Worm (Caenorhabditis elegans) whole organism, L4 larva: Measurements from ENCODE around the gene grl-13.
A peak's percentile ranks its signal among the peaks of the same experiment; 100 is the strongest.

Source experiments
- daf-12 ChIP-seq: fragments of 150-350 bp; optimal IDR thresholded peaks from 2 replicates; lab custom pipeline; 2014; ENCODE audit warnings: missing biosample characterization, missing genetic modification reagents, missing genetic modification characterization
- fkh-10 ChIP-seq: fragments of 150-350 bp; optimal IDR thresholded peaks from 2 replicates; lab custom pipeline; 2014; ENCODE audit warnings: missing biosample characterization, missing genetic modification reagents, missing genetic modification characterization
- hmg-1.1 ChIP-seq: fragments of 200-800 bp; sonication (Bioruptor generic); IDR thresholded peaks from 2 replicates; pipeline ENCODE4 v1.3.6; 2022; ENCODE audit warnings: missing genetic modification reagents, missing genetic modification characterization, missing compliant biosample characterization
- jun-1 ChIP-seq: fragments of 150-350 bp; optimal IDR thresholded peaks from 2 replicates; lab custom pipeline; 2014; ENCODE audit warnings: missing biosample characterization, missing genetic modification reagents, missing genetic modification characterization
- mxl-3 ChIP-seq: fragments of 200-800 bp; sonication (Bioruptor generic); optimal IDR thresholded peaks from 2 replicates; lab custom pipeline; 2018; ENCODE audit warnings: mild to moderate bottlenecking, missing genetic modification characterization, missing compliant biosample characterization
- nhr-237 ChIP-seq: sonication (generic microtip); optimal IDR thresholded peaks from 2 replicates; lab custom pipeline; 2017; ENCODE audit warnings: missing biosample characterization, missing genetic modification characterization
- nhr-48 ChIP-seq: sonication (generic microtip); optimal IDR thresholded peaks from 2 replicates; lab custom pipeline; 2016; ENCODE audit warnings: mild to moderate bottlenecking, missing genetic modification characterization, missing compliant biosample characterization
- nhr-76 ChIP-seq: fragments of 150-350 bp; optimal IDR thresholded peaks from 2 replicates; lab custom pipeline; 2014; ENCODE audit warnings: missing biosample characterization, missing genetic modification characterization
- nhr-77 ChIP-seq: fragments of 150-350 bp; optimal IDR thresholded peaks from 2 replicates; lab custom pipeline; 2014; ENCODE audit warnings: missing biosample characterization, missing genetic modification characterization
- vab-7 ChIP-seq: fragments of 200-800 bp; sonication (Bioruptor generic); IDR thresholded peaks from 2 replicates; pipeline ENCODE4 v1.3.6; 2022; ENCODE audit warnings: missing genetic modification reagents, missing genetic modification characterization, missing compliant biosample characterization
- zfp-3 ChIP-seq: fragments of 200-800 bp; sonication (Bioruptor generic); conservative IDR thresholded peaks from 2 replicates; pipeline ENCODE4 v1.3.6; 2022; ENCODE audit warnings: missing genetic modification reagents, missing genetic modification characterization, missing compliant biosample characterization

DNA sequence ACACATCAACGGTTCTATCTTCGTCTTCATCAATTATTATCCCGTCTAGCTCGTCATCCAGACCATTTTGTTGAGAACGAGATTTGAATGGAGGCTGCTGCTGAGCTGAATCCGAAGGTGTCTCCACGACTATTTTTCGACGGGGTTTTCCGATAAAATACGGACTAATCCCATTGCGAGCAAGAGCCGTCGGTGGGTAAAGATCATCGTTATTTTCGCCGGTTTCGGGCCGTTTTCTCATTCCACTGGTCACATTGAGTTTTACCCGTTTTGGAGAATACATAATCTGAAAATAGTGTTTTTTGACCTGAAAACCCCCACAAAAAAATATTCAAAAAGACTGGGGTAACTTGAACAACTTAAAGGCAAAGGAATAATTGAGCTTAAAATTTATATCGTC lies 18.7 kb downstream of the grl-13 start, which contains the start of gene figl-1:
- TF ChIP-seq nhr-76: no peak
- TF ChIP-seq nhr-77 (tag; lab: Kevin White, UChicago): no peak
- no peak for TF ChIP-seq jun-1 (tag; lab: Kevin White, UChicago)
- TF ChIP-seq hmg-1.1 (GFP tag; lab: Robert Waterston, UW): no peak
- no peak for TF ChIP-seq vab-7 (GFP tag; lab: Robert Waterston, UW)
- TF ChIP-seq nhr-237 (tag; lab: Kevin White, UChicago): no peak
- TF ChIP-seq mxl-3 (GFP tag; lab: Kevin White, UChicago): no peak
- TF ChIP-seq zfp-3 (GFP tag; lab: Robert Waterston, UW): 0 out of 2 replicates have a peak, but pooled peaks have one; percentile 29
- no peak for TF ChIP-seq daf-12
- no peak for TF ChIP-seq fkh-10
- no peak for TF ChIP-seq nhr-48
